Worm (Caenorhabditis elegans) whole organism, L3 larva: Measurements from ENCODE around the gene pqn-41.

ENCODE experiments used
- ama-1 ChIP-seq: fragments of 150-350 bp; optimal IDR thresholded peaks from 2 replicates; lab custom pipeline; 2018
- ceh-16 ChIP-seq: sonication (generic microtip); optimal IDR thresholded peaks from 2 replicates; lab custom pipeline; 2017; ENCODE audit warnings: missing biosample characterization, missing genetic modification characterization
- ceh-82 ChIP-seq: fragments of 150-350 bp; optimal IDR thresholded peaks from 2 replicates; lab custom pipeline; 2014; ENCODE audit warnings: missing biosample characterization, missing genetic modification characterization
- lin-15B ChIP-seq: fragments of 150-350 bp; optimal IDR thresholded peaks from 2 replicates; lab custom pipeline; 2014; ENCODE audit warnings: missing biosample characterization, missing genetic modification characterization
- nhr-237 ChIP-seq: fragments of 150-350 bp; optimal IDR thresholded peaks from 2 replicates; lab custom pipeline; 2014; ENCODE audit warnings: missing biosample characterization, missing genetic modification characterization
- nhr-77 ChIP-seq: fragments of 150-350 bp; optimal IDR thresholded peaks from 2 replicates; lab custom pipeline; 2014; ENCODE audit warnings: missing biosample characterization, missing genetic modification characterization
- pha-4 ChIP-seq: fragments of 150-350 bp; optimal IDR thresholded peaks from 2 replicates; lab custom pipeline; 2014; ENCODE audit warnings: missing biosample characterization, missing genetic modification reagents, missing genetic modification characterization
- unc-39 ChIP-seq: sonication (generic microtip); optimal IDR thresholded peaks from 4 replicates; lab custom pipeline; 2017; ENCODE audit warnings: missing biosample characterization, missing genetic modification characterization
- zag-1 ChIP-seq: fragments of 150-350 bp; optimal IDR thresholded peaks from 2 replicates; lab custom pipeline; 2014; ENCODE audit warnings: missing biosample characterization, missing genetic modification characterization

ce11 chrIII:1903966-1904365 lies 1.8 kb upstream of the pqn-41 start:
- TF ChIP-seq lin-15B (tag; lab: Kevin White, UChicago), result no peak
- TF ChIP-seq ceh-16 (tag; lab: Kevin White, UChicago), result no peak
- no peak for TF ChIP-seq unc-39 (tag; lab: Kevin White, UChicago)
- TF ChIP-seq ceh-82 (tag; lab: Kevin White, UChicago), result no peak
- TF ChIP-seq pha-4, result no peak
- TF ChIP-seq nhr-77 (tag; lab: Kevin White, UChicago), result no peak
- no peak for TF ChIP-seq ama-1 (lab: Kevin White, UChicago)
- no peak for TF ChIP-seq zag-1 (tag; lab: Kevin White, UChicago)
- no peak for TF ChIP-seq nhr-237 (tag; lab: Kevin White, UChicago)
